Worm (Caenorhabditis elegans): Measurements from ENCODE around the gene C53A5.17.

- no peak for TF ChIP-seq mdl-1 (tag; optimal IDR thresholded peaks at IDR 0.05)
- no peak for TF ChIP-seq unc-62 (GFP tag; optimal IDR thresholded peaks at IDR 0.05)
Measured at ce11 chrV:14542138-14542537, 21.2 kb upstream of the C53A5.17 start.

Data from whole organism, L2 larva.